Worm (Caenorhabditis elegans) whole organism, L2 larva: ENCODE measurements around the gene F07E5.9.

Experiments used
- Y55F3AM.14 ChIP-seq: fragments of 200-800 bp; sonication (Bioruptor generic); optimal IDR thresholded peaks from 2 replicates; lab custom pipeline; 2018; ENCODE audit warnings: mild to moderate bottlenecking, missing genetic modification characterization, missing compliant biosample characterization
- ceh-82 ChIP-seq: fragments of 150-350 bp; optimal IDR thresholded peaks from 2 replicates; lab custom pipeline; 2014; ENCODE audit warnings: missing biosample characterization, missing genetic modification characterization
- skn-1 ChIP-seq: sonication (generic microtip); optimal IDR thresholded peaks from 2 replicates; lab custom pipeline; 2017; ENCODE audit warnings: missing biosample characterization, missing genetic modification characterization
- unc-39 ChIP-seq: fragments of 150-350 bp; optimal IDR thresholded peaks from 2 replicates; lab custom pipeline; 2014; ENCODE audit warnings: missing biosample characterization, missing genetic modification characterization
- unc-55 ChIP-seq: fragments of 150-350 bp; sonication (generic microtip); optimal IDR thresholded peaks from 3 replicates; lab custom pipeline; 2014; ENCODE audit warnings: missing biosample characterization, missing genetic modification reagents, missing genetic modification characterization

DNA sequence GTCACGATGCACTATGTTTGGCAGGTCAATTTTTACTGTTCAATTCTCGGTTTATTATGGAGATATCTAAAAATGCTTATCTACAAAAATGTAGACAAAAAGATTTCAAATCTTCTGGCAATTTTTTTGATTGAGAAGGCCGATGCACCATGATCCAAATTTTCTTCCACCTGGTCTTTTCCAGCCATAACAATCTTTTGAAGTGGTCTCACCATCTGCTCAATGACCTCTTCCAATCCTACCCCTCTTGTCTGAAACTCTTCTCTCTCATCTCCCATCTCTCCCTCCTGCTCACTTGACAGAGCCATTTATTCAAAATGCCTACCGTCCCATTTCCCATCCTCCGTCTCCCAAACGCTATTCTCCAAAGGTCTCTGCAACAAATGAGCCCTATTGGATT lies 29.0 kb downstream of the F07E5.9 start, which contains the start of gene fbxb-35:
- TF ChIP-seq unc-39 (no peak), ceh-82 (tag; lab: Kevin White, UChicago) (no peak), unc-55 (GFP tag; lab: Kevin White, UChicago) (no peak), skn-1 (tag; lab: Kevin White, UChicago) (no peak), Y55F3AM.14 (no peak)
